Worm (Caenorhabditis elegans) whole organism, L4 larva: ENCODE measurements around the gene Y39E4B.6.

ENCODE experiments used
- ZK546.5 ChIP-seq, 2 experiments: sonication (generic microtip); optimal IDR thresholded peaks; 2 replicates each; lab custom pipeline; 2017; ENCODE audit warnings: missing biosample characterization in 2 of 2, missing genetic modification characterization in 2 of 2
- ceh-82 ChIP-seq: sonication (generic microtip); optimal IDR thresholded peaks from 2 replicates; lab custom pipeline; 2017; ENCODE audit warnings: missing biosample characterization, missing genetic modification characterization
- ces-1 ChIP-seq: fragments of 150-350 bp; sonication (generic microtip); optimal IDR thresholded peaks from 4 replicates; lab custom pipeline; 2014; ENCODE audit warnings: missing biosample characterization, missing genetic modification reagents, missing genetic modification characterization
- egl-43 ChIP-seq: fragments of 200-800 bp; sonication (Bioruptor generic); IDR thresholded peaks from 2 replicates; pipeline ENCODE4 v1.3.6; 2022; ENCODE audit warnings: missing genetic modification reagents, missing genetic modification characterization, missing compliant biosample characterization
- mdl-1 ChIP-seq, 2 experiments: fragments of 150-350 bp in 1 of 2; sonication (generic microtip) in 1 of 2; optimal IDR thresholded peaks; 2 replicates each; lab custom pipeline; 2014 to 2017; ENCODE audit warnings: missing biosample characterization in 2 of 2, missing genetic modification characterization in 2 of 2
- unc-130 ChIP-seq: sonication (generic microtip); optimal IDR thresholded peaks from 2 replicates; lab custom pipeline; 2016; ENCODE audit warnings: missing genetic modification reagents, missing genetic modification characterization, missing compliant biosample characterization
- zfp-3 ChIP-seq: fragments of 200-800 bp; sonication (Bioruptor generic); conservative IDR thresholded peaks from 2 replicates; pipeline ENCODE4 v1.3.6; 2022; ENCODE audit warnings: missing genetic modification reagents, missing genetic modification characterization, missing compliant biosample characterization

- TF ChIP-seq unc-130 (GFP tag; lab: Kevin White, UChicago) (no peak), mdl-1 (tag; optimal IDR thresholded peaks at IDR 0.05; lab: Kevin White, UChicago) (no peak), ceh-82 (tag; lab: Kevin White, UChicago) (no peak), ces-1 (no peak), egl-43 (GFP tag; lab: Robert Waterston, UW) (no peak), zfp-3 (GFP tag; lab: Robert Waterston, UW) (no peak), ZK546.5 (tag; optimal IDR thresholded peaks at IDR 0.05; lab: Kevin White, UChicago) (no peak)
These were observed 11.2 kb upstream of the Y39E4B.6 start for ce11 chrIII:13059335-13059734.
